Fruit fly (Drosophila melanogaster) whole organism, prepupa: ENCODE results near the gene CG43339.

ENCODE experiments used
- CG11902 ChIP-seq: fragments of 200-800 bp; sonication (Bioruptor generic); optimal IDR thresholded peaks from 3 replicates; lab custom pipeline; 2016; ENCODE audit warnings: missing biosample characterization, missing genetic modification characterization
- CG16779 ChIP-seq: fragments of 200-800 bp; sonication (Bioruptor generic); optimal IDR thresholded peaks from 3 replicates; lab custom pipeline; 2017; ENCODE audit warnings: missing biosample characterization, mild to moderate bottlenecking, missing genetic modification characterization
- CG3032 ChIP-seq: fragments of 200-800 bp; optimal IDR thresholded peaks from 2 replicates; lab custom pipeline; 2019; ENCODE audit warnings: missing biosample characterization, mild to moderate bottlenecking, missing genetic modification characterization, moderate library complexity
- CG31627 ChIP-seq: fragments of 200-800 bp; sonication (Bioruptor generic); optimal IDR thresholded peaks from 3 replicates; lab custom pipeline; 2016; ENCODE audit warnings: missing biosample characterization, missing genetic modification characterization
- CG32006 ChIP-seq: fragments of 200-800 bp; sonication (Bioruptor generic); optimal IDR thresholded peaks from 3 replicates; lab custom pipeline; 2017; ENCODE audit warnings: missing biosample characterization, mild to moderate bottlenecking, missing genetic modification characterization
- CG4318 ChIP-seq: fragments of 200-800 bp; sonication (Bioruptor generic); optimal IDR thresholded peaks from 3 replicates; lab custom pipeline; 2017; ENCODE audit warnings: missing biosample characterization, mild to moderate bottlenecking, missing genetic modification characterization
- CG6163 ChIP-seq: fragments of 200-800 bp; sonication (Bioruptor generic); IDR thresholded peaks from 3 replicates; pipeline ENCODE4 v1.3.6; 2022; ENCODE audit warnings: missing biosample characterization, missing genetic modification characterization
- CG6276 ChIP-seq: fragments of 200-800 bp; sonication (Bioruptor generic); optimal IDR thresholded peaks from 2 replicates; lab custom pipeline; 2017; ENCODE audit warnings: missing biosample characterization, mild to moderate bottlenecking, missing genetic modification characterization
- CG6808 ChIP-seq: fragments of 200-800 bp; sonication (Bioruptor generic); optimal IDR thresholded peaks from 3 replicates; lab custom pipeline; 2017; ENCODE audit warnings: missing biosample characterization, missing genetic modification characterization, mild to moderate bottlenecking, moderate library complexity, missing genetic modification reagents
- CG6854 ChIP-seq: fragments of 200-800 bp; sonication (Bioruptor generic); optimal IDR thresholded peaks from 2 replicates; lab custom pipeline; 2017; ENCODE audit warnings: missing biosample characterization, mild to moderate bottlenecking, missing genetic modification characterization
- CG8119 ChIP-seq: fragments of 200-800 bp; sonication (Bioruptor generic); IDR thresholded peaks from 3 replicates; pipeline ENCODE4 v1.3.6; 2022; ENCODE audit warnings: missing biosample characterization, missing genetic modification characterization
- CG8319 ChIP-seq: fragments of 200-800 bp; sonication (Bioruptor generic); optimal IDR thresholded peaks from 3 replicates; lab custom pipeline; 2016; ENCODE audit warnings: missing biosample characterization, missing genetic modification characterization
- CG8632 ChIP-seq: fragments of 200-800 bp; sonication (Bioruptor generic); optimal IDR thresholded peaks from 3 replicates; lab custom pipeline; 2016; ENCODE audit warnings: missing biosample characterization, missing genetic modification characterization
- Eip78C ChIP-seq: fragments of 200-800 bp; sonication (Bioruptor generic); peaks from one replicate; lab custom pipeline; 2016; ENCODE audit warnings: missing biosample characterization, missing genetic modification characterization
- Eip93F ChIP-seq: fragments of 200-800 bp; sonication (Bioruptor generic); optimal IDR thresholded peaks from 2 replicates; lab custom pipeline; 2016; ENCODE audit warnings: missing biosample characterization, mild to moderate bottlenecking, missing genetic modification characterization
- Ets96B ChIP-seq: fragments of 200-800 bp; optimal IDR thresholded peaks from 2 replicates; lab custom pipeline; 2019; ENCODE audit warnings: missing biosample characterization, mild to moderate bottlenecking, missing genetic modification characterization, moderate library complexity
- Hr38 ChIP-seq: sonication (Bioruptor generic); optimal IDR thresholded peaks from 2 replicates; lab custom pipeline; 2016; ENCODE audit warnings: missing biosample characterization, missing genetic modification characterization
- Hr39 ChIP-seq: fragments of 200-800 bp; sonication (Bioruptor generic); optimal IDR thresholded peaks from 2 replicates; lab custom pipeline; 2016; ENCODE audit warnings: missing biosample characterization, missing genetic modification characterization
- Hr4 ChIP-seq: fragments of 200-800 bp; sonication (Bioruptor generic); optimal IDR thresholded peaks from 3 replicates; lab custom pipeline; 2016; ENCODE audit warnings: missing biosample characterization, missing genetic modification characterization
- Lpt ChIP-seq: fragments of 200-800 bp; sonication (Bioruptor generic); optimal IDR thresholded peaks from 3 replicates; lab custom pipeline; 2016; ENCODE audit warnings: missing biosample characterization, missing genetic modification characterization
- Met ChIP-seq: fragments of 200-800 bp; sonication (Bioruptor generic); optimal IDR thresholded peaks from 3 replicates; lab custom pipeline; 2016; ENCODE audit warnings: missing biosample characterization, missing genetic modification characterization
- OdsH ChIP-seq: fragments of 200-800 bp; sonication (Bioruptor generic); optimal IDR thresholded peaks from 3 replicates; lab custom pipeline; 2016; ENCODE audit warnings: missing biosample characterization, missing genetic modification characterization
- Sox14 ChIP-seq: fragments of 200-800 bp; sonication (Bioruptor generic); optimal IDR thresholded peaks from 3 replicates; lab custom pipeline; 2016; ENCODE audit warnings: missing biosample characterization, missing genetic modification characterization
- Sox15 ChIP-seq: fragments of 200-800 bp; sonication (Bioruptor generic); optimal IDR thresholded peaks from 3 replicates; lab custom pipeline; 2016; ENCODE audit warnings: missing biosample characterization, missing genetic modification characterization
- achi ChIP-seq: fragments of 200-800 bp; sonication (Bioruptor generic); optimal IDR thresholded peaks from 3 replicates; lab custom pipeline; 2016; ENCODE audit warnings: missing biosample characterization, missing genetic modification characterization
- cyc ChIP-seq: fragments of 200-800 bp; sonication (Bioruptor generic); optimal IDR thresholded peaks from 3 replicates; lab custom pipeline; 2016; ENCODE audit warnings: missing biosample characterization, missing genetic modification characterization
- dsx ChIP-seq: fragments of 200-800 bp; optimal IDR thresholded peaks from 3 replicates; lab custom pipeline; 2019; ENCODE audit warnings: missing biosample characterization, mild to moderate bottlenecking, missing genetic modification characterization, moderate library complexity; ENCODE audit not compliant: poor library complexity, severe bottlenecking
- esn ChIP-seq: fragments of 200-800 bp; sonication (Bioruptor generic); optimal IDR thresholded peaks from 2 replicates; lab custom pipeline; 2016; ENCODE audit warnings: missing biosample characterization, mild to moderate bottlenecking, missing genetic modification characterization, moderate library complexity
- fd85E ChIP-seq: fragments of 200-800 bp; sonication (Bioruptor generic); optimal IDR thresholded peaks from 3 replicates; lab custom pipeline; 2016; ENCODE audit warnings: missing biosample characterization, missing genetic modification characterization
- fkh ChIP-seq: fragments of 200-800 bp; sonication (Bioruptor generic); optimal IDR thresholded peaks from 3 replicates; lab custom pipeline; 2017; ENCODE audit warnings: missing biosample characterization, mild to moderate bottlenecking, missing genetic modification characterization, moderate library complexity
- lz ChIP-seq: fragments of 200-800 bp; sonication (Bioruptor generic); optimal IDR thresholded peaks from 3 replicates; lab custom pipeline; 2016; ENCODE audit warnings: missing biosample characterization, missing genetic modification characterization
- pdm3 ChIP-seq: fragments of 200-800 bp; sonication (Bioruptor generic); optimal IDR thresholded peaks from 3 replicates; lab custom pipeline; 2016; ENCODE audit warnings: missing biosample characterization, missing genetic modification characterization
- svp ChIP-seq: fragments of 200-800 bp; sonication (Bioruptor generic); peaks from one replicate; lab custom pipeline; 2016; ENCODE audit warnings: missing biosample characterization, missing genetic modification characterization

CG43339 gene

dm6 chr2L:18687827-18688226, 14.7 kb upstream of the CG43339 start:
- TF ChIP-seq CG6808 (GFP tag; lab: Kevin White, UChicago): no peak
- TF ChIP-seq CG8119 (GFP tag; lab: Robert Waterston, UW): no peak
- no peak for TF ChIP-seq Met (GFP tag; lab: Kevin White, UChicago)
- TF ChIP-seq CG8319 (GFP tag; lab: Kevin White, UChicago): no peak
- no peak for TF ChIP-seq CG32006 (GFP tag; lab: Kevin White, UChicago)
- TF ChIP-seq CG16779 (tag; lab: Kevin White, UChicago): no peak
- no peak for TF ChIP-seq Ets96B (tag; lab: Kevin White, UChicago)
- TF ChIP-seq pdm3 (GFP tag; lab: Kevin White, UChicago): no peak
- no peak for TF ChIP-seq OdsH (GFP tag; lab: Kevin White, UChicago)
- TF ChIP-seq achi (GFP tag; lab: Kevin White, UChicago): no peak
- TF ChIP-seq dsx (GFP tag; lab: Kevin White, UChicago): no peak
- no peak for TF ChIP-seq CG6163 (GFP tag; lab: Robert Waterston, UW)
- TF ChIP-seq Eip78C: no peak

- no peak for TF ChIP-seq Ets96B (tag; lab: Kevin White, UChicago)
- TF ChIP-seq esn (GFP tag; lab: Kevin White, UChicago): peak; percentile 32
Measured at dm6 chr2L:18681903-18682302, 8.8 kb upstream of the CG43339 start, which contains the start of gene tos. tos (minus strand) TSS chr2L:18682075.

- TF ChIP-seq Eip93F (GFP tag; lab: Kevin White, UChicago) (peak; percentile 21), CG31627 (GFP tag; lab: Kevin White, UChicago) (peak; percentile 67), pdm3 (GFP tag; lab: Kevin White, UChicago) (no peak), Sox15 (peak; percentile 35), OdsH (GFP tag; lab: Kevin White, UChicago) (no peak), CG4318 (GFP tag; lab: Kevin White, UChicago) (no peak), CG6276 (no peak), Sox14 (GFP tag; lab: Kevin White, UChicago) (no peak), fkh (GFP tag; lab: Kevin White, UChicago) (no peak), cyc (GFP tag; lab: Kevin White, UChicago) (peak; percentile 19), CG3032 (tag; lab: Kevin White, UChicago) (peak; percentile 16), Hr39 (GFP tag; lab: Kevin White, UChicago) (no peak), Hr38 (no peak), Eip78C (peak; percentile 80), CG8632 (GFP tag; lab: Kevin White, UChicago) (peak; percentile 39), lz (GFP tag; lab: Kevin White, UChicago) (peak; percentile 54), svp (GFP tag; lab: Kevin White, UChicago) (peak; percentile 82), CG6854 (GFP tag; lab: Kevin White, UChicago) (no peak), CG16779 (tag; lab: Kevin White, UChicago) (no peak), CG11902 (GFP tag; lab: Kevin White, UChicago) (peak; percentile 20), esn (GFP tag; lab: Kevin White, UChicago) (peak; percentile 79), fd85E (GFP tag; lab: Kevin White, UChicago) (no peak), Lpt (GFP tag; lab: Kevin White, UChicago) (no peak), Hr4 (GFP tag; lab: Kevin White, UChicago) (no peak)
Measured at dm6 chr2L:18677910-18678639, 5.0 kb upstream of the CG43339 start.
